Worm (Caenorhabditis elegans): Measurements from ENCODE around the gene znf-474.

Gene znf-474

DNA sequence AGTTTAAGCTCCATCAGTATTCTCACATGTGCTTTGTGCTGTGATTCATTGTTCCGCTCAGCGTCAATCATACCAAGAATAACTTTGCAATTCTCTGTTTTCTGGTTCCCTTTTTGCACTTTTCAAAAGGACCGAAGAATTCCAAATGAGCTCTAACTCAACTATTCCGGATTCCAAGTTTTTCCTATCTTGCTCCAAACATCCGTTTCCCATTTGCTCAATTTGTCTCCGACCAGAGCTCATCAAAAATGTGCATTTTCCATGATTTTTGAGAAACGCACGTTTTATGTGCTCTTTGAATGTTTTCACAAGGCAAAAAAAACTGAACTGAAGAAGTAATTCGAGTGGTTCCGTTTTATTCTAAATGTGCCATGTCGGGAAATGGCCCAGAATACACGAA, 48.6 kb downstream of the znf-474 start (continued):
- TF ChIP-seq unc-39 (tag; optimal IDR thresholded peaks at IDR 0.05) (no peak), nhr-42 (GFP tag; IDR thresholded peaks at IDR 0.05) (no peak), ama-1 (optimal IDR thresholded peaks at IDR 0.05) (no peak), unc-62 (GFP tag; optimal IDR thresholded peaks at IDR 0.05 in 1 of 2) (peak in 1 of 2 experiments; percentile 58), unc-62 (tag; optimal IDR thresholded peaks at IDR 0.05) (no peak), aha-1 (tag) (peak; percentile 62), ZK546.5 (tag; optimal IDR thresholded peaks at IDR 0.05) (no peak)

DNA sequence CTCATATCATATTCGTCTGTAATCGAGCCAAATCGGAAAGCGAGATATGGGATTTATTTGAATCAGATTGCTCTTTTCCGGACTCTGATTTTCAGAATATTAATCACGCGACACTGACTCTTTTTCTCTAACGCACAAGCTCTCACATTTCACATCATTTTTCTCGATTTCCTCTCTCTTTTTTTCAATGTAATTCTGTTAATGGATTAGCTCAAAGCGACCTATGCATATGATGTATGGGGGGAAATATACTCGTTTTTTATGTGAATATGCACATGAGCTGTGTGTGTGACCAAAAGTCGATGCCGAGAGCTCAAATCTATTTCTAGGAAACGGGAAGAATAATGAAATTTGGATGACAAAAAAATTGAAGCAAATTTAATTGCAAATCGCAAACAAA, 50.9 kb downstream of the znf-474 start:
- TF ChIP-seq ceh-28 (tag; optimal IDR thresholded peaks at IDR 0.05) (no peak), mep-1 (tag; optimal IDR thresholded peaks at IDR 0.05) (peak; percentile 31), hlh-11 (tag; optimal IDR thresholded peaks at IDR 0.05) (no peak), nhr-237 (tag; optimal IDR thresholded peaks at IDR 0.05) (no peak), ceh-82 (tag; optimal IDR thresholded peaks at IDR 0.05) (no peak), ZK546.5 (tag; optimal IDR thresholded peaks at IDR 0.05) (no peak), pha-4 (GFP tag; IDR thresholded peaks at IDR 0.05) (no peak), pha-4 (tag; optimal IDR thresholded peaks at IDR 0.05) (no peak), unc-39 (tag; optimal IDR thresholded peaks at IDR 0.05) (no peak), zag-1 (tag; optimal IDR thresholded peaks at IDR 0.05) (no peak), mdt-29 (GFP tag; IDR thresholded peaks at IDR 0.05) (no peak), dmd-9 (GFP tag; IDR thresholded peaks at IDR 0.05) (no peak), set-16 (GFP tag; IDR thresholded peaks at IDR 0.05) (no peak), lin-39 (tag; optimal IDR thresholded peaks at IDR 0.05) (no peak), egl-43 (GFP tag; IDR thresholded peaks at IDR 0.05) (no peak), egl-27 (tag; optimal IDR thresholded peaks at IDR 0.05) (no peak), ceh-44 (GFP tag; IDR thresholded peaks at IDR 0.05) (no peak), daf-12 (tag; optimal IDR thresholded peaks at IDR 0.05) (no peak), nhr-76 (tag; optimal IDR thresholded peaks at IDR 0.05) (no peak), duxl-1 (tag; optimal IDR thresholded peaks at IDR 0.05; ENCODE audit: poor library complexity) (no peak), zip-11 (GFP tag; IDR thresholded peaks at IDR 0.05) (no peak), D1046.2 (GFP tag; IDR thresholded peaks at IDR 0.05) (no peak), fos-1 (tag; optimal IDR thresholded peaks at IDR 0.05) (no peak), gei-8 (GFP tag; optimal IDR thresholded peaks at IDR 0.05) (no peak), dmd-6 (GFP tag; IDR thresholded peaks at IDR 0.05) (peak; percentile 15; the same call in 1 of the 2 replicates), T26A8.4 (GFP tag; IDR thresholded peaks at IDR 0.05) (0 out of 2 replicates have a peak, but pooled peaks have one; percentile 27), aha-1 (tag) (peak; percentile 90), F10B5.3 (tag; optimal IDR thresholded peaks at IDR 0.05) (no peak), nhr-77 (tag; optimal IDR thresholded peaks at IDR 0.05) (no peak), zip-2 (tag; optimal IDR thresholded peaks at IDR 0.05) (no peak), F44E2.7 (GFP tag; IDR thresholded peaks at IDR 0.05) (no peak), zfp-2 (tag; optimal IDR thresholded peaks at IDR 0.05) (no peak), tag-97 (GFP tag; IDR thresholded peaks at IDR 0.05) (no peak), dve-1 (tag; optimal IDR thresholded peaks at IDR 0.05; ENCODE audit: insufficient read depth) (no peak), nhr-48 (tag; optimal IDR thresholded peaks at IDR 0.05) (peak; percentile 20), hlh-30 (tag; optimal IDR thresholded peaks at IDR 0.05; ENCODE audit: insufficient read depth) (peak; percentile 41), madf-9 (GFP tag; conservative IDR thresholded peaks at IDR 0.05) (no peak), snpc-1.2 (GFP tag; IDR thresholded peaks at IDR 0.05) (no peak), lsy-2 (tag; optimal IDR thresholded peaks at IDR 0.05) (peak in 1 of 2 experiments; percentile 50), attf-4 (tag; optimal IDR thresholded peaks at IDR 0.05) (no peak), rbr-2 (tag; optimal IDR thresholded peaks at IDR 0.05) (peak; percentile 22), ztf-7 (tag; optimal IDR thresholded peaks at IDR 0.05) (no peak), nhr-6 (tag; optimal IDR thresholded peaks at IDR 0.05) (no peak), dpl-1 (GFP tag; optimal IDR thresholded peaks at IDR 0.05) (no peak), nhr-42 (GFP tag; IDR thresholded peaks at IDR 0.05) (no peak), lin-15B (tag; optimal IDR thresholded peaks at IDR 0.05) (no peak), pqm-1 (tag; optimal IDR thresholded peaks at IDR 0.05) (no peak), F49E8.2 (tag; optimal IDR thresholded peaks at IDR 0.05; ENCODE audit: borderline replicate concordance) (no peak), nhr-11 (tag; optimal IDR thresholded peaks at IDR 0.05) (peak; percentile 81)
